Worm (Caenorhabditis elegans) whole organism, L4 larva: ENCODE measurements around the gene F16G10.14.

Experiments
- D1046.2 ChIP-seq: fragments of 200-800 bp; sonication (Bioruptor generic); IDR thresholded peaks from 2 replicates; pipeline ENCODE4 v1.3.6; 2022; ENCODE audit warnings: missing genetic modification characterization, missing compliant biosample characterization
- F10B5.3 ChIP-seq: sonication (generic microtip); optimal IDR thresholded peaks from 2 replicates; lab custom pipeline; 2016; ENCODE audit warnings: mild to moderate bottlenecking, missing genetic modification characterization, missing compliant biosample characterization
- F26F4.8 ChIP-seq: fragments of 200-800 bp; sonication (Bioruptor generic); conservative IDR thresholded peaks from 2 replicates; pipeline ENCODE4 v1.3.6; 2022; ENCODE audit warnings: missing genetic modification characterization, missing compliant biosample characterization
- F44E2.7 ChIP-seq: fragments of 200-800 bp; sonication (Bioruptor generic); IDR thresholded peaks from 2 replicates; pipeline ENCODE4 v2.1.2; 2022; ENCODE audit warnings: missing genetic modification characterization, missing compliant biosample characterization
- R02D3.7 ChIP-seq: fragments of 150-350 bp; sonication (generic microtip); optimal IDR thresholded peaks from 3 replicates; lab custom pipeline; 2014; ENCODE audit warnings: missing biosample characterization, missing genetic modification characterization
- T20F7.1 ChIP-seq: fragments of 200-800 bp; sonication (Bioruptor generic); optimal IDR thresholded peaks from 2 replicates; lab custom pipeline; 2018; ENCODE audit warnings: mild to moderate bottlenecking, missing genetic modification characterization, missing compliant biosample characterization
- Y5F2A.4 ChIP-seq: fragments of 200-800 bp; sonication (Bioruptor generic); optimal IDR thresholded peaks from 2 replicates; lab custom pipeline; 2018; ENCODE audit warnings: mild to moderate bottlenecking, missing genetic modification characterization, missing compliant biosample characterization
- ZK337.2 ChIP-seq: fragments of 200-800 bp; sonication (Bioruptor generic); IDR thresholded peaks from 2 replicates; pipeline ENCODE4 v1.3.6; 2022; ENCODE audit warnings: missing genetic modification reagents, missing genetic modification characterization, missing compliant biosample characterization
- aha-1 ChIP-seq: fragments of 150-350 bp; peaks from one replicate; lab custom pipeline; 2014; ENCODE audit warnings: missing biosample characterization, missing genetic modification characterization
- ama-1 ChIP-seq: fragments of 150-350 bp; optimal IDR thresholded peaks from 2 replicates; lab custom pipeline; 2014; ENCODE audit warnings: inconsistent platforms, mixed read lengths
- ceh-32 ChIP-seq: sonication (generic microtip); optimal IDR thresholded peaks from 2 replicates; lab custom pipeline; 2016; ENCODE audit warnings: mild to moderate bottlenecking, missing genetic modification characterization, missing compliant biosample characterization; ENCODE audit not compliant: poor library complexity
- ctbp-1 ChIP-seq: fragments of 200-800 bp; sonication (Bioruptor generic); IDR thresholded peaks from 2 replicates; pipeline ENCODE4 v1.3.6; 2022; ENCODE audit warnings: missing genetic modification reagents, missing genetic modification characterization, missing compliant biosample characterization
- dmd-8 ChIP-seq: fragments of 200-800 bp; sonication (Bioruptor generic); IDR thresholded peaks from 2 replicates; pipeline ENCODE4 v1.3.6; 2022; ENCODE audit warnings: missing genetic modification characterization, missing compliant biosample characterization
- dmd-9 ChIP-seq: fragments of 200-800 bp; sonication (Bioruptor generic); IDR thresholded peaks from 2 replicates; pipeline ENCODE4 v1.3.6; 2022; ENCODE audit warnings: missing genetic modification reagents, missing genetic modification characterization, missing compliant biosample characterization
- egl-27 ChIP-seq: sonication (generic microtip); optimal IDR thresholded peaks from 3 replicates; lab custom pipeline; 2017; ENCODE audit warnings: missing biosample characterization, missing genetic modification reagents, missing genetic modification characterization
- hlh-11 ChIP-seq: fragments of 200-800 bp; sonication (Bioruptor generic); optimal IDR thresholded peaks from 2 replicates; lab custom pipeline; 2018; ENCODE audit warnings: mild to moderate bottlenecking, missing genetic modification characterization, missing compliant biosample characterization
- mes-2 ChIP-seq: sonication (generic microtip); optimal IDR thresholded peaks from 2 replicates; lab custom pipeline; 2016; ENCODE audit warnings: missing genotype, mild to moderate bottlenecking, missing genetic modification characterization, missing compliant biosample characterization; ENCODE audit not compliant: poor library complexity, severe bottlenecking
- mxl-3 ChIP-seq: fragments of 200-800 bp; sonication (Bioruptor generic); optimal IDR thresholded peaks from 2 replicates; lab custom pipeline; 2018; ENCODE audit warnings: mild to moderate bottlenecking, missing genetic modification characterization, missing compliant biosample characterization
- nhr-11 ChIP-seq: fragments of 150-350 bp; optimal IDR thresholded peaks from 2 replicates; lab custom pipeline; 2014; ENCODE audit warnings: missing biosample characterization, missing genetic modification characterization
- nhr-28 ChIP-seq: fragments of 150-350 bp; optimal IDR thresholded peaks from 2 replicates; lab custom pipeline; 2014; ENCODE audit warnings: missing biosample characterization, missing genetic modification characterization
- pqm-1 ChIP-seq: sonication (generic microtip); optimal IDR thresholded peaks from 2 replicates; lab custom pipeline; 2017; ENCODE audit warnings: missing biosample characterization, missing genetic modification characterization
- rbr-2 ChIP-seq: sonication (generic microtip); optimal IDR thresholded peaks from 2 replicates; lab custom pipeline; 2016; ENCODE audit warnings: missing genotype, missing genetic modification characterization, missing compliant biosample characterization
- saeg-2 ChIP-seq: fragments of 200-800 bp; sonication (Bioruptor generic); IDR thresholded peaks from 2 replicates; pipeline ENCODE4 v1.3.6; 2022; ENCODE audit warnings: missing genetic modification reagents, missing genetic modification characterization, missing compliant biosample characterization
- skn-1 ChIP-seq: fragments of 150-350 bp; optimal IDR thresholded peaks from 2 replicates; lab custom pipeline; 2014; ENCODE audit warnings: missing biosample characterization, missing genetic modification characterization
- snpc-4 ChIP-seq: fragments of 150-350 bp; optimal IDR thresholded peaks from 2 replicates; lab custom pipeline; 2014; ENCODE audit warnings: missing biosample characterization, missing genetic modification characterization
- spr-3 ChIP-seq: fragments of 200-800 bp; sonication (Bioruptor generic); optimal IDR thresholded peaks from 2 replicates; lab custom pipeline; 2018; ENCODE audit warnings: mild to moderate bottlenecking, missing genetic modification characterization, missing compliant biosample characterization
- tag-97 ChIP-seq: fragments of 200-800 bp; sonication (Bioruptor generic); IDR thresholded peaks from 2 replicates; pipeline ENCODE4 v1.3.6; 2022; ENCODE audit warnings: missing genetic modification characterization, missing compliant biosample characterization
- tra-1 ChIP-seq: fragments of 200-800 bp; sonication (Bioruptor generic); IDR thresholded peaks from 2 replicates; pipeline ENCODE4 v1.3.6; 2022; ENCODE audit warnings: missing genetic modification reagents, missing genetic modification characterization, missing compliant biosample characterization
- unc-130 ChIP-seq: sonication (generic microtip); optimal IDR thresholded peaks from 2 replicates; lab custom pipeline; 2016; ENCODE audit warnings: missing genetic modification reagents, missing genetic modification characterization, missing compliant biosample characterization
- unc-62 ChIP-seq, 3 experiments: fragments of 150-350 bp in 1 of 3; sonication (generic microtip); optimal IDR thresholded peaks in 2 of 3; peaks in 1 of 3; 1 replicate in 1 of 3; 2 replicates in 2 of 3; lab custom pipeline; 2014 to 2017; ENCODE audit warnings: missing biosample characterization in 3 of 3, missing genetic modification characterization in 3 of 3, missing genetic modification reagents in 3 of 3, missing genotype in 1 of 3
- vab-7 ChIP-seq: fragments of 200-800 bp; sonication (Bioruptor generic); IDR thresholded peaks from 2 replicates; pipeline ENCODE4 v1.3.6; 2022; ENCODE audit warnings: missing genetic modification reagents, missing genetic modification characterization, missing compliant biosample characterization
- zip-11 ChIP-seq: fragments of 200-800 bp; sonication (Bioruptor generic); IDR thresholded peaks from 2 replicates; pipeline ENCODE4 v1.3.6; 2022; ENCODE audit warnings: missing genetic modification characterization, missing compliant biosample characterization
- ztf-7 ChIP-seq: fragments of 150-350 bp; optimal IDR thresholded peaks from 2 replicates; lab custom pipeline; 2014; ENCODE audit warnings: missing biosample characterization, missing genetic modification characterization

Gene F16G10.14

DNA sequence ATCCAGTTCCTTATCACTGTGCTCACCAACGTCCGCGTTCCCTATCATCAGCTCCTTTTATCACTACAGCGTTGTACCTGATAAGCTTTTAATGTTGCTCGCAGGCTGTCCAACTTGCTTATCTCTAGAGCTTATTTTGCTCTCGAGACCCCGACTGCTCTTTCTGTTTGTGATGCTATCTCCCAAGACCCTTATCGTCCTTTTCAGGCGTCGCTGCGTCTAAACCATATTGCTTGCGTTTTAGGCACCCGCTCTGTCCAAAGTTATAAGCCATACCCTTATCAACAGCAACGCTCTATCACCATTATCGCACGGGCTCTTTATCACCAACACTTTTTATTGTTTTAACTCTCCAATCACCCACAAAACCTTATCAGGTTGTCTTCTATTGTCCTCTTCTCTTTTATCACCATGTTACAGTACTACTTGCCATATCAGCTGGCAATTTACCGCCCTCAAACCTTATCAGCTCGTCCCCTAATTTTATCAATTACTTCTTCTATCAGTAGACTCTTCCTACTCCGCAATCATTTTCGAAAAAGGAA lies 20.2 kb downstream of the F16G10.14 start (continued):
- TF ChIP-seq tag-97 (GFP tag; lab: Robert Waterston, UW) (no peak), dmd-9 (GFP tag; lab: Robert Waterston, UW) (no peak), saeg-2 (GFP tag; lab: Robert Waterston, UW) (peak; percentile 77; the same call in 1 of the 2 replicates), rbr-2 (tag; lab: Kevin White, UChicago) (no peak), mxl-3 (peak; percentile 66), pqm-1 (tag; lab: Kevin White, UChicago) (peak; percentile 100), skn-1 (tag; lab: Kevin White, UChicago) (no peak), nhr-11 (tag; lab: Kevin White, UChicago) (no peak), R02D3.7 (tag; lab: Kevin White, UChicago) (no peak), T20F7.1 (GFP tag; lab: Kevin White, UChicago) (peak; percentile 81), zip-11 (no peak), snpc-4 (no peak), F26F4.8 (GFP tag; lab: Robert Waterston, UW) (no peak), hlh-11 (tag; lab: Kevin White, UChicago) (peak; percentile 98), F44E2.7 (no peak), spr-3 (GFP tag; lab: Kevin White, UChicago) (no peak), dmd-8 (GFP tag; lab: Robert Waterston, UW) (no peak; the same call in 1 of the 2 replicates), vab-7 (GFP tag; lab: Robert Waterston, UW) (no peak), unc-130 (GFP tag; lab: Kevin White, UChicago) (no peak), ztf-7 (tag; lab: Kevin White, UChicago) (no peak), F10B5.3 (tag; lab: Kevin White, UChicago) (no peak), unc-62 (GFP tag; optimal IDR thresholded peaks at IDR 0.05 in 1 of 2; lab: Kevin White, UChicago) (peak in 1 of 2 experiments; percentile 74), unc-62 (tag; optimal IDR thresholded peaks at IDR 0.05; lab: Kevin White, UChicago) (no peak)

DNA sequence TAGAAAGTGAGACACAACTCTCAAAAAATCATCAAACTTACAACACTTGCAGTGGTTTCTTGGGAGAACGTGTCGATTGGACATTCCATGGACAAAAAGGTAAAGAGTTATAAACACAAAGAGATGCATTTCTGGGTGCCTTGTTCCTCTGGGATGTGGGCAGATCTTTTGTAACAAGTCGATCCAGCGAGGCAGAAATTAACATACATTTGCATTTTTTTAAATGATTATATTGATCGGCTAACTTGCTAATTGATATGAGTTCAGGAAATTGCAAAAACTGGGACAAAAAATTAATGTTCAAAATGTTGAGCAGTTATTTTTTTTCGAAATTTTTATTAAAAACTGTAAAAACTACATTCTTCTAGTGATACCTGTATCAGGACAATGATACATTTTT lies 21.0 kb downstream of the F16G10.14 start, which contains the start of gene F16G10.6:
F16G10.6 (minus strand) TSS at position 101 of the 400 bp plus-strand sequence.
- TF ChIP-seq nhr-28 (tag; lab: Kevin White, UChicago) (no peak), unc-62 (GFP tag; optimal IDR thresholded peaks at IDR 0.05 in 1 of 2; lab: Kevin White, UChicago) (peak in 1 of 2 experiments; percentile 1), unc-62 (tag; optimal IDR thresholded peaks at IDR 0.05; lab: Kevin White, UChicago) (no peak), ZK337.2 (GFP tag; lab: Robert Waterston, UW) (no peak)

DNA sequence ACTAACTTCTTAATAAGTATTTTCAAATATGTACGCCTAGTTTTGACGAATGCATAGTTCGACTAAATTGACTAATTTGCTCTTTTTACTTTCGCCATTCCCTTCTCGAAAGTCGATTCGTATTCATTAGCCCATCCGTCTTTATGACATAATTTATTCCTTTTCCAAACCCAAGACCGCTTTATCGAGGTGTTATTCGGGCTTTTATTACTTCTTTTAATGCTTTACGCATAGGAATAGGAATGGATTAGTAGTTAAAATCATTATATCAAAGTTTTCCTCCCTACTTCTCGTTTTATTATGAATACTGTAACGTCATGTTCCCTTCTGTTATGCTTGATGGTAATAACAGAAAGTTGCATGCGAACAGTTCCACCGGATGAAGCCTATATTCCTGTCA lies 23.8 kb downstream of the F16G10.14 start, which contains the start of gene F16G10.2:
F16G10.2 (plus strand) TSS at position 301 of the 400 bp plus-strand sequence.
- TF ChIP-seq unc-62 (GFP tag; optimal IDR thresholded peaks at IDR 0.05 in 1 of 2; lab: Kevin White, UChicago) (peak in 1 of 2 experiments; percentile 79), unc-62 (tag; optimal IDR thresholded peaks at IDR 0.05; lab: Kevin White, UChicago) (no peak), ctbp-1 (GFP tag; lab: Robert Waterston, UW) (no peak), F44E2.7 (no peak), tra-1 (GFP tag; lab: Robert Waterston, UW) (no peak), ceh-32 (tag; lab: Kevin White, UChicago) (no peak), mes-2 (tag; lab: Kevin White, UChicago) (no peak), egl-27 (tag; lab: Kevin White, UChicago) (no peak)

DNA sequence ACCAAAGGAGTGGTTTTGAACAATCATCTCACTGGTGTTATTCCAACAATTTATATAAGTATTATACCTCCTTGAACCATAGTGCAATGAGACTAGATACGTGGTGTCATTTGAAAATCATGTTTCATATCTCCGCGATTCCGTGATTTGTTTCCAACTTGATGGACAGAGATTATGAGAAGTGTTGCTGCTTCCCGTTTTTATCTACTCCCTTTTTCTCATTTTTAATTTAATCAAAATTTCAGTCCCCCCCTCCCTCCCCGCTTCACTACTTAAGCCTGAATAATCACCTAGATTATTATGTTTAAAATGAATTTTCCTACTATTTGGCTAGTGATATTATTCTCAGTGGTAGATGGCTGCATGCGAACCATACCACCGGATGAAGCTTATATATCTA lies 26.7 kb downstream of the F16G10.14 start, which contains the start of gene F16G10.3:
F16G10.3 (plus strand) TSS at position 301 of the 400 bp plus-strand sequence.
- TF ChIP-seq Y5F2A.4 (GFP tag; lab: Kevin White, UChicago) (no peak), rbr-2 (tag; lab: Kevin White, UChicago) (no peak), D1046.2 (GFP tag; lab: Robert Waterston, UW) (no peak), ama-1 (lab: Kevin White, UChicago) (no peak), aha-1 (tag; lab: Kevin White, UChicago) (peak; percentile 66)
- TF ChIP-seq, all 104 proteins: peak for 1
